Worm (Caenorhabditis elegans) whole organism, midembryonic: ENCODE data around the gene B0310.6.

Source experiments
- T22C8.4 ChIP-seq: fragments of 200-800 bp; sonication (Bioruptor generic); IDR thresholded peaks from 2 replicates; pipeline ENCODE4 v1.3.6; 2022; ENCODE audit warnings: missing genetic modification characterization, missing compliant biosample characterization
- cog-1 ChIP-seq: sonication (generic microtip); optimal IDR thresholded peaks from 2 replicates; lab custom pipeline; 2016; ENCODE audit warnings: missing genetic modification characterization, missing compliant biosample characterization
- flt-1 ChIP-seq: fragments of 200-800 bp; sonication (Bioruptor generic); IDR thresholded peaks from 2 replicates; pipeline ENCODE4 v1.3.6; 2022; ENCODE audit warnings: missing genetic modification characterization, missing compliant biosample characterization
- klf-2 ChIP-seq: fragments of 200-800 bp; sonication (Bioruptor generic); conservative IDR thresholded peaks from 2 replicates; pipeline ENCODE4 v1.3.6; 2022; ENCODE audit warnings: missing genetic modification reagents, missing genetic modification characterization, missing compliant biosample characterization
- med-1 ChIP-seq: sonication (generic microtip); optimal IDR thresholded peaks from 2 replicates; lab custom pipeline; 2017; ENCODE audit warnings: missing genetic modification characterization, mild to moderate bottlenecking, missing compliant biosample characterization, antibody characterized with exemption, missing genetic modification reagents; ENCODE audit not compliant: insufficient read depth
- ref-1 ChIP-seq: fragments of 200-800 bp; sonication (Bioruptor generic); conservative IDR thresholded peaks from 2 replicates; pipeline ENCODE4 v1.3.6; 2022; ENCODE audit warnings: missing genetic modification reagents, missing genetic modification characterization, missing compliant biosample characterization
- tab-1 ChIP-seq: fragments of 200-800 bp; sonication (Bioruptor generic); IDR thresholded peaks from 2 replicates; pipeline ENCODE4 v1.3.6; 2022; ENCODE audit warnings: missing genetic modification characterization, missing compliant biosample characterization
- ztf-23 ChIP-seq: fragments of 200-800 bp; sonication (Bioruptor generic); IDR thresholded peaks from 2 replicates; pipeline ENCODE4 v1.3.6; 2022; ENCODE audit warnings: missing genetic modification reagents, missing genetic modification characterization, missing compliant biosample characterization
- ztf-29 ChIP-seq: fragments of 200-800 bp; sonication (Bioruptor generic); IDR thresholded peaks from 2 replicates; pipeline ENCODE4 v1.3.6; 2022; ENCODE audit warnings: missing genetic modification reagents, missing genetic modification characterization, missing compliant biosample characterization

Gene B0310.6

DNA sequence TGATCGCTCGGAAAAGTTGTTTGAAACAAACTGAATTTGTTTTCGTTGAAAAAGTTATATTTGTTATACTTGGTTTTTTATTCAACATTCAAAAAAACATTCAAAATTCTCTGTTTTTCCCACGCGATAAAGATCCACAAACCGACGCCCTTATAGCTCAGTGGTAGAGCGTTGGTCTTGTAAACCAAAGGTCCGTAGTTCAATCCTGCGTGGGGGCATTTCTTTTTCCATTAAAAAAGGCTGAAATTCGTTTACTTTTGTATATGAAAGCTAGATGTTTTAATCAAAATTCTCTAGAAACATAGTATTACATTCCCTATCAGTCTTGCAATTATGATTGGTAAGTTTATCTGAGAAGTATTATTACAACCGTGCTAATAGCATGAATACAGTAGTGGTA lies 43.1 kb downstream of the B0310.6 start:
- TF ChIP-seq ref-1 (GFP tag; lab: Robert Waterston, UW) (no peak), tab-1 (no peak), cog-1 (tag; lab: Kevin White, UChicago) (no peak), klf-2 (GFP tag; lab: Robert Waterston, UW) (no peak), flt-1 (no peak), T22C8.4 (GFP tag; lab: Robert Waterston, UW) (no peak), ztf-23 (GFP tag; lab: Robert Waterston, UW) (no peak), ztf-29 (GFP tag; lab: Robert Waterston, UW) (no peak), med-1 (no peak)

DNA sequence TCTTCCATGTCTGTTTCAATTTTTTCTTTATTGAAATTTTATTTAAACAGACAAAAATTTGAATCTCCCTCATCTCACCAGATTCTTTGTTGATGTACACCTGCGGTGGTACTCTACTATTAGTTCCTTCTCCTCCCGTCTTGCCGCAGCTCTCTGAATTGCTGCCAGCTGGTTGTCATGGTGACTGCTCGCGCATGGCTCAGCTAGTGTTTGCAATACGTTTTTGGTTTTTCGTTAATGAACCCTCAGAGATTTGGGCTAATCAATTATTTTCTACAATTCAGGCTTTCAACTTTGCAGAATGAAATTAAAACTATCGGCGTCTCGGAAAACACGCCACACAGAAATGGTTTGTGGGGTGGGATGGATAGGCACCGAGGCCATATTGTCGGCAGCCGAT lies 49.7 kb downstream of the B0310.6 start, which contains the start of gene che-2:
che-2 (plus strand) TSS at position 301 of the 400 bp plus-strand sequence.
- TF ChIP-seq ref-1 (GFP tag; lab: Robert Waterston, UW) = no peak
- TF ChIP-seq cog-1 (tag; lab: Kevin White, UChicago) = no peak
- TF ChIP-seq tab-1 = no peak
- no peak for TF ChIP-seq ztf-29 (GFP tag; lab: Robert Waterston, UW)
- no peak for TF ChIP-seq med-1
- TF ChIP-seq T22C8.4 (GFP tag; lab: Robert Waterston, UW) = no peak
- TF ChIP-seq ztf-23 (GFP tag; lab: Robert Waterston, UW) = no peak
- TF ChIP-seq flt-1 = no peak
- no peak for TF ChIP-seq klf-2 (GFP tag; lab: Robert Waterston, UW)
